Worm (Caenorhabditis elegans): ENCODE results near the gene B0228.1.

B0228.1 gene

ce11 chrII:7709301-7709754 is 45.8 kb upstream of the B0228.1 start, which contains the start of gene sre-1:
Gene sre-1 (plus strand): TSS chrII:7709704.
- no peak for TF ChIP-seq fkh-2 (tag; optimal IDR thresholded peaks at IDR 0.05)

ce11 chrII:7714614-7715186 is 40.4 kb upstream of the B0228.1 start:
- peak; percentile 4 for TF ChIP-seq lin-39 (tag; optimal IDR thresholded peaks at IDR 0.05)
- peak; percentile 60 for TF ChIP-seq elt-1 (tag; optimal IDR thresholded peaks at IDR 0.05)
- peak; percentile 26 for TF ChIP-seq nfya-1 (tag; optimal IDR thresholded peaks at IDR 0.05; ENCODE audit: insufficient read depth)
- TF ChIP-seq fkh-10 (GFP tag; optimal IDR thresholded peaks at IDR 0.05) = peak; percentile 97
- no peak for TF ChIP-seq nhr-12 (tag; optimal IDR thresholded peaks at IDR 0.05)

- TF ChIP-seq egl-5 (tag; optimal IDR thresholded peaks at IDR 0.05) (no peak), lin-39 (tag; optimal IDR thresholded peaks at IDR 0.05) (no peak), lin-15B (tag; optimal IDR thresholded peaks at IDR 0.05) (no peak), nhr-25 (tag; optimal IDR thresholded peaks at IDR 0.05) (no peak), fkh-10 (GFP tag; optimal IDR thresholded peaks at IDR 0.05) (peak; percentile 39), hmg-11 (tag; optimal IDR thresholded peaks at IDR 0.05) (peak; percentile 14)
Observed at ce11 chrII:7716112-7716511, 39.0 kb upstream of the B0228.1 start.

ce11 chrII:7718491-7718890 is 36.7 kb upstream of the B0228.1 start, which contains the start of gene cpna-5:
Gene cpna-5 (minus strand): TSS chrII:7718591.
- TF ChIP-seq tbx-2 (tag; optimal IDR thresholded peaks at IDR 0.05) (no peak), fkh-2 (tag; optimal IDR thresholded peaks at IDR 0.05) (no peak), daf-12 (tag; optimal IDR thresholded peaks at IDR 0.05) (no peak), snpc-4 (tag; optimal IDR thresholded peaks at IDR 0.05) (no peak), nhr-11 (tag; optimal IDR thresholded peaks at IDR 0.05) (no peak), mml-1 (tag; optimal IDR thresholded peaks at IDR 0.05) (no peak), ceh-28 (tag; optimal IDR thresholded peaks at IDR 0.05) (no peak), nfya-1 (tag; optimal IDR thresholded peaks at IDR 0.05; ENCODE audit: insufficient read depth) (no peak)

ce11 chrII:7719039-7719438 is 36.1 kb upstream of the B0228.1 start:
- TF ChIP-seq nfya-1 (tag; optimal IDR thresholded peaks at IDR 0.05; ENCODE audit: insufficient read depth) = no peak
- TF ChIP-seq fkh-10 (GFP tag; optimal IDR thresholded peaks at IDR 0.05) = peak; percentile 39
- no peak for TF ChIP-seq unc-62 (GFP tag; optimal IDR thresholded peaks at IDR 0.05)
- no peak for TF ChIP-seq elt-3 (tag; optimal IDR thresholded peaks at IDR 0.05)

ce11 chrII:7720479-7720878 is 34.7 kb upstream of the B0228.1 start:
- TF ChIP-seq hmg-11 (tag; optimal IDR thresholded peaks at IDR 0.05) = no peak
- no peak for TF ChIP-seq fkh-2 (tag; optimal IDR thresholded peaks at IDR 0.05)
- no peak for TF ChIP-seq nfya-1 (tag; optimal IDR thresholded peaks at IDR 0.05; ENCODE audit: insufficient read depth)
- no peak for TF ChIP-seq ceh-28 (tag; optimal IDR thresholded peaks at IDR 0.05)
- no peak for TF ChIP-seq nhr-11 (tag; optimal IDR thresholded peaks at IDR 0.05)
- TF ChIP-seq tbx-2 (tag; optimal IDR thresholded peaks at IDR 0.05) = no peak

ce11 chrII:7722784-7723183 is 32.4 kb upstream of the B0228.1 start:
- no peak for TF ChIP-seq fkh-10 (GFP tag; optimal IDR thresholded peaks at IDR 0.05)
- no peak for TF ChIP-seq lin-15B (tag; optimal IDR thresholded peaks at IDR 0.05)
- no peak for TF ChIP-seq ceh-16 (tag; optimal IDR thresholded peaks at IDR 0.05)
- TF ChIP-seq R02D3.7 (tag; optimal IDR thresholded peaks at IDR 0.05) = no peak
- no peak for TF ChIP-seq jun-1 (tag; optimal IDR thresholded peaks at IDR 0.05)
- TF ChIP-seq snpc-4 (tag; optimal IDR thresholded peaks at IDR 0.05) = no peak
- no peak for TF ChIP-seq ceh-82 (tag; optimal IDR thresholded peaks at IDR 0.05)
- TF ChIP-seq fkh-2 (tag; optimal IDR thresholded peaks at IDR 0.05) = no peak
- no peak for TF ChIP-seq zag-1 (tag; optimal IDR thresholded peaks at IDR 0.05)
- no peak for TF ChIP-seq nhr-23 (tag; optimal IDR thresholded peaks at IDR 0.05)
- TF ChIP-seq elt-2 (tag; optimal IDR thresholded peaks at IDR 0.05) = no peak

ce11 chrII:7724603-7725002 is 30.5 kb upstream of the B0228.1 start, which contains the start of gene cpna-2:
Gene cpna-2 (plus strand): TSS chrII:7724903.
- TF ChIP-seq ceh-16 (tag; optimal IDR thresholded peaks at IDR 0.05) = no peak
- TF ChIP-seq jun-1 (tag; optimal IDR thresholded peaks at IDR 0.05) = no peak
- TF ChIP-seq sea-2 (GFP tag; optimal IDR thresholded peaks at IDR 0.05) = no peak
- TF ChIP-seq ceh-28 (tag; optimal IDR thresholded peaks at IDR 0.05) = no peak
- no peak for TF ChIP-seq snpc-4 (tag; optimal IDR thresholded peaks at IDR 0.05)
- no peak for TF ChIP-seq pqm-1 (tag; optimal IDR thresholded peaks at IDR 0.05)
- no peak for TF ChIP-seq fos-1 (tag; optimal IDR thresholded peaks at IDR 0.05)
- no peak for TF ChIP-seq ama-1 (optimal IDR thresholded peaks at IDR 0.05)
- no peak for TF ChIP-seq ztf-11 (tag; optimal IDR thresholded peaks at IDR 0.05)
- no peak for TF ChIP-seq nhr-237 (tag; optimal IDR thresholded peaks at IDR 0.05)
